Worm (Caenorhabditis elegans): ENCODE data around the gene F43C1.5.
A peak's percentile ranks its signal among the peaks of the same experiment; 100 is the strongest.

Gene F43C1.5

ce11 chrIII:4227363-4227762 is 1.6 kb upstream of the F43C1.5 start:
- TF ChIP-seq fos-1 (tag; optimal IDR thresholded peaks at IDR 0.05), result peak; percentile 80
- TF ChIP-seq alr-1 (tag; optimal IDR thresholded peaks at IDR 0.05), result no peak
- TF ChIP-seq skn-1 (tag; optimal IDR thresholded peaks at IDR 0.05), result no peak
- TF ChIP-seq unc-39 (tag; optimal IDR thresholded peaks at IDR 0.05), result no peak

- TF ChIP-seq elt-1 (tag; optimal IDR thresholded peaks at IDR 0.05) (no peak), sma-9 (GFP tag; optimal IDR thresholded peaks at IDR 0.05) (no peak), sma-9 (tag; optimal IDR thresholded peaks at IDR 0.05) (no peak), nhr-21 (tag; optimal IDR thresholded peaks at IDR 0.05) (no peak), sem-4 (tag; optimal IDR thresholded peaks at IDR 0.05) (no peak), snpc-4 (tag; optimal IDR thresholded peaks at IDR 0.05) (no peak), egl-27 (tag; optimal IDR thresholded peaks at IDR 0.05) (no peak), nhr-23 (tag; optimal IDR thresholded peaks at IDR 0.05) (no peak), nhr-25 (tag; optimal IDR thresholded peaks at IDR 0.05) (no peak), crh-2 (tag; optimal IDR thresholded peaks at IDR 0.05) (no peak), ztf-11 (tag; optimal IDR thresholded peaks at IDR 0.05) (no peak), blmp-1 (tag; optimal IDR thresholded peaks at IDR 0.05; ENCODE audit: insufficient read depth) (no peak), nhr-237 (tag; optimal IDR thresholded peaks at IDR 0.05) (no peak), mbf-1 (tag; optimal IDR thresholded peaks at IDR 0.05) (no peak), dmd-4 (tag; optimal IDR thresholded peaks at IDR 0.05) (no peak), nhr-10 (tag; optimal IDR thresholded peaks at IDR 0.05) (no peak), nhr-11 (tag; optimal IDR thresholded peaks at IDR 0.05) (no peak), gmeb-1 (tag; optimal IDR thresholded peaks at IDR 0.05) (no peak), skn-1 (tag; optimal IDR thresholded peaks at IDR 0.05) (no peak), sma-3 (GFP tag; optimal IDR thresholded peaks at IDR 0.05) (no peak)
Measured at ce11 chrIII:4228008-4228407, 933 bp upstream of the F43C1.5 start, which contains the start of gene mpk-1. Gene mpk-1, minus strand, starts transcription at chrIII:4228108.

ce11 chrIII:4230092-4230491 is 1.2 kb downstream of the F43C1.5 start:
- TF ChIP-seq F13H6.1 (tag; optimal IDR thresholded peaks at IDR 0.05) (no peak), ama-1 (optimal IDR thresholded peaks at IDR 0.05) (no peak), unc-55 (GFP tag; optimal IDR thresholded peaks at IDR 0.05) (no peak), lsy-2 (tag; optimal IDR thresholded peaks at IDR 0.05) (no peak), ztf-1 (GFP tag; conservative IDR thresholded peaks at IDR 0.05) (no peak), dmd-4 (tag; optimal IDR thresholded peaks at IDR 0.05) (no peak), Y55F3AM.14 (GFP tag; optimal IDR thresholded peaks at IDR 0.05) (no peak), unc-39 (tag; optimal IDR thresholded peaks at IDR 0.05) (no peak), nhr-25 (tag; optimal IDR thresholded peaks at IDR 0.05) (no peak)

- TF ChIP-seq nhr-10 (tag; optimal IDR thresholded peaks at IDR 0.05), result no peak
- TF ChIP-seq ceh-82 (tag; optimal IDR thresholded peaks at IDR 0.05), result no peak
- no peak for TF ChIP-seq elt-1 (tag; optimal IDR thresholded peaks at IDR 0.05)
- no peak for TF ChIP-seq nhr-6 (tag; optimal IDR thresholded peaks at IDR 0.05)
- no peak for TF ChIP-seq ZK546.5 (tag; optimal IDR thresholded peaks at IDR 0.05)
- TF ChIP-seq fos-1 (tag; optimal IDR thresholded peaks at IDR 0.05), result no peak
- no peak for TF ChIP-seq elt-3 (tag; optimal IDR thresholded peaks at IDR 0.05)
- TF ChIP-seq peb-1 (tag; optimal IDR thresholded peaks at IDR 0.05), result no peak
- no peak for TF ChIP-seq nhr-237 (tag; optimal IDR thresholded peaks at IDR 0.05)
- TF ChIP-seq zag-1 (tag; optimal IDR thresholded peaks at IDR 0.05), result no peak
- TF ChIP-seq sma-9 (GFP tag; optimal IDR thresholded peaks at IDR 0.05), result no peak
- TF ChIP-seq sma-9 (tag; optimal IDR thresholded peaks at IDR 0.05), result no peak
- no peak for TF ChIP-seq F13H6.1 (tag; optimal IDR thresholded peaks at IDR 0.05)
- TF ChIP-seq mdl-1 (tag; optimal IDR thresholded peaks at IDR 0.05), result no peak
- no peak for TF ChIP-seq ztf-4 (tag; optimal IDR thresholded peaks at IDR 0.05)
- no peak for TF ChIP-seq gmeb-1 (tag; optimal IDR thresholded peaks at IDR 0.05)
- no peak for TF ChIP-seq ztf-1 (GFP tag; conservative IDR thresholded peaks at IDR 0.05)
- TF ChIP-seq sma-3 (GFP tag; optimal IDR thresholded peaks at IDR 0.05), result no peak
Measured at ce11 chrIII:4231372-4231771, 2.4 kb downstream of the F43C1.5 start.

ce11 chrIII:4232811-4233269 is 3.9 kb downstream of the F43C1.5 start, which contains the start of gene nhr-20:
Gene nhr-20, minus strand, starts transcription at chrIII:4233219.
- no peak for TF ChIP-seq mdl-1 (tag; optimal IDR thresholded peaks at IDR 0.05)
- TF ChIP-seq nhr-21 (tag; optimal IDR thresholded peaks at IDR 0.05), result no peak
- TF ChIP-seq nhr-6 (tag; optimal IDR thresholded peaks at IDR 0.05), result no peak
- no peak for TF ChIP-seq lin-39 (tag; optimal IDR thresholded peaks at IDR 0.05)
- TF ChIP-seq nhr-23 (tag; optimal IDR thresholded peaks at IDR 0.05), result no peak
- TF ChIP-seq lin-11 (tag; optimal IDR thresholded peaks at IDR 0.05), result no peak
- TF ChIP-seq nhr-129 (tag; optimal IDR thresholded peaks at IDR 0.05), result no peak
- TF ChIP-seq aly-2 (tag; optimal IDR thresholded peaks at IDR 0.05), result no peak
- TF ChIP-seq elt-3 (tag; optimal IDR thresholded peaks at IDR 0.05), result no peak
- TF ChIP-seq egl-27 (tag; optimal IDR thresholded peaks at IDR 0.05), result no peak
- TF ChIP-seq snpc-4 (tag; optimal IDR thresholded peaks at IDR 0.05), result no peak
- no peak for TF ChIP-seq ama-1 (optimal IDR thresholded peaks at IDR 0.05)
- no peak for TF ChIP-seq ceh-16 (tag; optimal IDR thresholded peaks at IDR 0.05)
- no peak for TF ChIP-seq F13H6.1 (tag; optimal IDR thresholded peaks at IDR 0.05)
- no peak for TF ChIP-seq unc-62 (GFP tag; optimal IDR thresholded peaks at IDR 0.05)

Measured in whole organism, L2 larva.